Worm (Caenorhabditis elegans) whole organism, L2 larva: ENCODE data around the gene C25H3.10.

Experiments
- R02D3.7 ChIP-seq: fragments of 150-350 bp; optimal IDR thresholded peaks from 2 replicates; lab custom pipeline; 2014; ENCODE audit warnings: missing biosample characterization, missing genetic modification characterization
- aly-2 ChIP-seq: fragments of 150-350 bp; optimal IDR thresholded peaks from 2 replicates; lab custom pipeline; 2014; ENCODE audit warnings: missing biosample characterization, missing genetic modification characterization
- blmp-1 ChIP-seq: sonication (generic microtip); optimal IDR thresholded peaks from 2 replicates; lab custom pipeline; 2017; ENCODE audit warnings: missing genetic modification characterization, mild to moderate bottlenecking, missing compliant biosample characterization, antibody characterized with exemption, moderate library complexity; ENCODE audit not compliant: insufficient read depth
- fos-1 ChIP-seq: fragments of 150-350 bp; optimal IDR thresholded peaks from 2 replicates; lab custom pipeline; 2014; ENCODE audit warnings: missing biosample characterization, missing genetic modification characterization
- lin-39 ChIP-seq: fragments of 150-350 bp; optimal IDR thresholded peaks from 2 replicates; lab custom pipeline; 2014; ENCODE audit warnings: missing biosample characterization, missing genetic modification reagents, missing genetic modification characterization
- mab-5 ChIP-seq: fragments of 150-350 bp; optimal IDR thresholded peaks from 2 replicates; lab custom pipeline; 2014; ENCODE audit warnings: missing biosample characterization, missing genetic modification characterization
- nhr-11 ChIP-seq: fragments of 150-350 bp; optimal IDR thresholded peaks from 2 replicates; lab custom pipeline; 2014; ENCODE audit warnings: missing biosample characterization, missing genetic modification characterization
- sma-3 ChIP-seq: sonication (generic microtip); optimal IDR thresholded peaks from 2 replicates; lab custom pipeline; 2016; ENCODE audit warnings: missing genetic modification reagents, missing genetic modification characterization, missing compliant biosample characterization
- zag-1 ChIP-seq: fragments of 150-350 bp; optimal IDR thresholded peaks from 2 replicates; lab custom pipeline; 2014; ENCODE audit warnings: missing biosample characterization, missing genetic modification characterization
- ztf-11 ChIP-seq: sonication (generic microtip); optimal IDR thresholded peaks from 2 replicates; lab custom pipeline; 2017; ENCODE audit warnings: missing biosample characterization, missing genetic modification characterization

DNA sequence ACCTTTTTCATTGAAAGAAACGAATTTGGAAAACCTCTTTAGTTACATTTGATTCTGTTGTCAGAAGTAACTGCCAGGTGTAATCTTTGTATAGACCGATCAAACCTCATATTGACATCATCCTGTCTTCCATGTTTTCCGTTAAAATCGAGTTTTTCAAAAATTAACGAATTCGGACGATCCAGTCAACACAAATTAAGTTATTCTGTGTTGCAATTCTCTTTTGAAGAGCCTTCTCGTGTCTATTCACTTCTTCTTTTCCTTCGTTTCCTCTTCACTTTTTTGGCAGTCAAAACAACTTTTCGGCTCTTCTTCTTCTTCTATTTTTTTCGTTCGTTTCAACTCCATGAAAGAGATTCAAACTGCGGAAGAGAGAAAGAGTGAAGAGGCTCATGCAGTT, 9.4 kb upstream of the C25H3.10 start:
- TF ChIP-seq sma-3 (no peak), fos-1 (tag; lab: Kevin White, UChicago) (no peak), blmp-1 (tag; lab: Kevin White, UChicago) (no peak), ztf-11 (tag; lab: Kevin White, UChicago) (no peak), aly-2 (tag; lab: Kevin White, UChicago) (no peak), lin-39 (tag; lab: Kevin White, UChicago) (no peak), R02D3.7 (tag; lab: Kevin White, UChicago) (no peak), nhr-11 (tag; lab: Kevin White, UChicago) (no peak), mab-5 (tag; lab: Kevin White, UChicago) (no peak), zag-1 (tag; lab: Kevin White, UChicago) (no peak)
